Worm (Caenorhabditis elegans) whole organism, late embryonic: Measurements from ENCODE around the gene srbc-77.

Experiments used
- C08G9.2 ChIP-seq: sonication (generic microtip); optimal IDR thresholded peaks from 2 replicates; lab custom pipeline; 2016; ENCODE audit warnings: mild to moderate bottlenecking, missing genetic modification characterization, moderate library complexity, missing compliant biosample characterization
- F13H6.1 ChIP-seq: sonication (generic microtip); optimal IDR thresholded peaks from 2 replicates; lab custom pipeline; 2016; ENCODE audit warnings: missing genetic modification characterization, missing compliant biosample characterization
- K02D7.2 ChIP-seq: sonication (generic microtip); optimal IDR thresholded peaks from 2 replicates; lab custom pipeline; 2017; ENCODE audit warnings: mild to moderate bottlenecking, missing genetic modification characterization, missing compliant biosample characterization
- K09A11.1 ChIP-seq: sonication (generic microtip); optimal IDR thresholded peaks from 2 replicates; lab custom pipeline; 2017; ENCODE audit warnings: antibody characterized with exemption, mild to moderate bottlenecking, missing genetic modification characterization, missing compliant biosample characterization; ENCODE audit not compliant: insufficient read depth
- T23F11.4 ChIP-seq: fragments of 200-800 bp; sonication (Bioruptor generic); optimal IDR thresholded peaks from 2 replicates; lab custom pipeline; 2018; ENCODE audit warnings: mild to moderate bottlenecking, missing genetic modification characterization, missing compliant biosample characterization
- ahr-1 ChIP-seq: sonication (generic microtip); optimal IDR thresholded peaks from 2 replicates; lab custom pipeline; 2016; ENCODE audit warnings: missing genetic modification characterization, missing compliant biosample characterization
- ama-1 ChIP-seq: fragments of 150-350 bp; optimal IDR thresholded peaks from 2 replicates; lab custom pipeline; 2014
- ceh-14 ChIP-seq: sonication (generic microtip); optimal IDR thresholded peaks from 2 replicates; lab custom pipeline; 2016; ENCODE audit warnings: missing genotype, missing genetic modification characterization, missing compliant biosample characterization
- ceh-18 ChIP-seq: sonication (generic microtip); optimal IDR thresholded peaks from 2 replicates; lab custom pipeline; 2016; ENCODE audit warnings: missing genetic modification characterization, missing compliant biosample characterization
- ceh-19 ChIP-seq: fragments of 200-800 bp; sonication (Bioruptor generic); optimal IDR thresholded peaks from 2 replicates; lab custom pipeline; 2018; ENCODE audit warnings: mild to moderate bottlenecking, missing genetic modification characterization, missing compliant biosample characterization
- ceh-2 ChIP-seq: sonication (generic microtip); optimal IDR thresholded peaks from 2 replicates; lab custom pipeline; 2016; ENCODE audit warnings: missing genotype, missing genetic modification characterization, missing compliant biosample characterization
- ceh-22 ChIP-seq: sonication (generic microtip); optimal IDR thresholded peaks from 2 replicates; lab custom pipeline; 2017; ENCODE audit warnings: missing biosample characterization, missing genetic modification characterization
- ceh-24 ChIP-seq: sonication (generic microtip); optimal IDR thresholded peaks from 2 replicates; lab custom pipeline; 2016; ENCODE audit warnings: mild to moderate bottlenecking, missing genetic modification characterization, missing compliant biosample characterization
- ceh-34 ChIP-seq: sonication (generic microtip); optimal IDR thresholded peaks from 2 replicates; lab custom pipeline; 2016; ENCODE audit warnings: mild to moderate bottlenecking, missing genetic modification characterization, missing compliant biosample characterization
- ceh-48 ChIP-seq: sonication (generic microtip); optimal IDR thresholded peaks from 2 replicates; lab custom pipeline; 2016; ENCODE audit warnings: missing genetic modification characterization, inconsistent platforms, missing compliant biosample characterization
- ceh-6 ChIP-seq: fragments of 200-800 bp; sonication (Bioruptor generic); optimal IDR thresholded peaks from 2 replicates; lab custom pipeline; 2018; ENCODE audit warnings: mild to moderate bottlenecking, missing genetic modification characterization, missing compliant biosample characterization
- che-1 ChIP-seq: sonication (generic microtip); optimal IDR thresholded peaks from 2 replicates; lab custom pipeline; 2016; ENCODE audit warnings: mild to moderate bottlenecking, missing genetic modification characterization, missing compliant biosample characterization
- dmd-4 ChIP-seq: sonication (generic microtip); optimal IDR thresholded peaks from 2 replicates; lab custom pipeline; 2016; ENCODE audit warnings: borderline replicate concordance, missing genetic modification characterization, missing compliant biosample characterization
- dve-1 ChIP-seq: sonication (generic microtip); optimal IDR thresholded peaks from 2 replicates; lab custom pipeline; 2017; ENCODE audit warnings: antibody characterized with exemption, mild to moderate bottlenecking, missing genetic modification characterization, missing compliant biosample characterization
- elt-4 ChIP-seq: sonication (generic microtip); optimal IDR thresholded peaks from 2 replicates; lab custom pipeline; 2016; ENCODE audit warnings: missing genetic modification characterization, missing compliant biosample characterization
- fkh-10 ChIP-seq: fragments of 150-350 bp; optimal IDR thresholded peaks from 2 replicates; lab custom pipeline; 2014; ENCODE audit warnings: missing biosample characterization, missing genetic modification reagents, missing genetic modification characterization
- fkh-6 ChIP-seq: sonication (generic microtip); optimal IDR thresholded peaks from 2 replicates; lab custom pipeline; 2016; ENCODE audit warnings: missing genetic modification characterization, missing compliant biosample characterization
- hlh-13 ChIP-seq: fragments of 200-800 bp; sonication (Bioruptor generic); optimal IDR thresholded peaks from 2 replicates; lab custom pipeline; 2018; ENCODE audit warnings: mild to moderate bottlenecking, missing genetic modification characterization, missing compliant biosample characterization
- hlh-30 ChIP-seq: sonication (generic microtip); optimal IDR thresholded peaks from 2 replicates; lab custom pipeline; 2017; ENCODE audit warnings: antibody characterized with exemption, missing genetic modification characterization, missing compliant biosample characterization; ENCODE audit not compliant: insufficient read depth
- hlh-6 ChIP-seq: sonication (generic microtip); optimal IDR thresholded peaks from 2 replicates; lab custom pipeline; 2016; ENCODE audit warnings: missing genotype, missing genetic modification characterization, missing compliant biosample characterization
- lin-11 ChIP-seq: fragments of 200-800 bp; sonication (Bioruptor generic); optimal IDR thresholded peaks from 2 replicates; lab custom pipeline; 2018; ENCODE audit warnings: mild to moderate bottlenecking, missing genetic modification characterization, missing compliant biosample characterization
- madf-2 ChIP-seq: sonication (generic microtip); optimal IDR thresholded peaks from 2 replicates; lab custom pipeline; 2017; ENCODE audit warnings: missing genetic modification characterization, missing compliant biosample characterization
- mec-3 ChIP-seq: sonication (generic microtip); optimal IDR thresholded peaks from 2 replicates; lab custom pipeline; 2016; ENCODE audit warnings: borderline replicate concordance, missing genetic modification characterization, missing compliant biosample characterization
- nfya-1 ChIP-seq: sonication (generic microtip); optimal IDR thresholded peaks from 2 replicates; lab custom pipeline; 2017; ENCODE audit warnings: missing genetic modification characterization, mild to moderate bottlenecking, missing compliant biosample characterization, antibody characterized with exemption, moderate library complexity
- odd-2 ChIP-seq: sonication (generic microtip); optimal IDR thresholded peaks from 2 replicates; lab custom pipeline; 2017; ENCODE audit warnings: antibody characterized with exemption, mild to moderate bottlenecking, missing genetic modification characterization, missing compliant biosample characterization
- pag-3 ChIP-seq: sonication (generic microtip); optimal IDR thresholded peaks from 2 replicates; lab custom pipeline; 2016; ENCODE audit warnings: missing compliant biosample characterization, missing genetic modification characterization, borderline replicate concordance
- pat-9 ChIP-seq: fragments of 200-800 bp; sonication (Bioruptor generic); optimal IDR thresholded peaks from 2 replicates; lab custom pipeline; 2018; ENCODE audit warnings: mild to moderate bottlenecking, missing genetic modification characterization, moderate library complexity, missing compliant biosample characterization
- pax-1 ChIP-seq: fragments of 150-350 bp; optimal IDR thresholded peaks from 2 replicates; lab custom pipeline; 2014; ENCODE audit warnings: missing biosample characterization, missing genetic modification characterization
- pros-1 ChIP-seq: fragments of 150-350 bp; optimal IDR thresholded peaks from 2 replicates; lab custom pipeline; 2014; ENCODE audit warnings: missing biosample characterization, missing genetic modification reagents, missing genetic modification characterization
- ref-2 ChIP-seq: sonication (generic microtip); optimal IDR thresholded peaks from 2 replicates; lab custom pipeline; 2016; ENCODE audit warnings: missing genetic modification characterization, missing compliant biosample characterization
- rnt-1 ChIP-seq: sonication (generic microtip); optimal IDR thresholded peaks from 2 replicates; lab custom pipeline; 2016; ENCODE audit warnings: missing genetic modification characterization, missing compliant biosample characterization
- sox-2 ChIP-seq: fragments of 200-800 bp; sonication (Bioruptor generic); IDR thresholded peaks from 2 replicates; pipeline ENCODE4 v1.3.6; 2022; ENCODE audit warnings: missing genetic modification reagents, missing genetic modification characterization, missing compliant biosample characterization
- tbx-2 ChIP-seq: sonication (generic microtip); optimal IDR thresholded peaks from 2 replicates; lab custom pipeline; 2016; ENCODE audit warnings: missing genetic modification characterization, missing compliant biosample characterization
- unc-3 ChIP-seq, 2 experiments: fragments of 200-800 bp in 1 of 2; sonication (Bioruptor generic) in 1 of 2; sonication (generic microtip) in 1 of 2; conservative IDR thresholded peaks in 1 of 2; optimal IDR thresholded peaks in 1 of 2; 2 replicates each; pipeline versions ENCODE4 v1.3.6 to Lab custom; 2016 to 2022; ENCODE audit warnings: missing compliant biosample characterization in 2 of 2, missing genetic modification characterization in 2 of 2, missing genetic modification reagents in 1 of 2
- unc-42 ChIP-seq: sonication (generic microtip); optimal IDR thresholded peaks from 2 replicates; lab custom pipeline; 2016; ENCODE audit warnings: missing genotype, missing genetic modification characterization, missing compliant biosample characterization
- unc-55 ChIP-seq: sonication (generic microtip); optimal IDR thresholded peaks from 2 replicates; lab custom pipeline; 2017; ENCODE audit warnings: missing biosample characterization, missing genetic modification reagents, missing genetic modification characterization
- unc-86 ChIP-seq: sonication (generic microtip); optimal IDR thresholded peaks from 2 replicates; lab custom pipeline; 2016; ENCODE audit warnings: missing genetic modification characterization, missing compliant biosample characterization
- zip-5 ChIP-seq: sonication (generic microtip); optimal IDR thresholded peaks from 2 replicates; lab custom pipeline; 2016; ENCODE audit warnings: missing genetic modification characterization, missing compliant biosample characterization

The srbc-77 gene

DNA sequence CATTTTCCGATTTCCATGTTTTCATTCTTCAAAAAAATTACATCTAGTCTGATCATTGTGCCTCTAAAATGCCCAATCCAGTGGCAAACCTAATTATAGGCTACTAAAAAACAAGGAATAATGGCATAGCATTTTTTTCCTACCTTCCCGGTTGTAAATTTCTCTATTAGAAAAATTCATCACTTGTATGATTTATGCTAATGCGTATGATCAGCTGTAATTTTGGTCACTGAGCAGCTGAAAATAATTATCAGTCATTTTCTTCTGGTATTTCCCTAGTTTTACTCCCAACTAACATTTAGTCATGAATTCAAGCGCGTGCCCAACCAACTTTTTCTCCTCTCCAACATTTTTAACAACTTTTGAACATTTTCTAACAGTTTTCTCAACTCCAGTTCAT is 25.5 kb downstream of the srbc-77 start, which contains the start of gene srh-186:
srh-186 (plus strand) TSS at position 301 of the 400 bp plus-strand sequence.
- no peak for TF ChIP-seq hlh-13 (GFP tag; lab: Kevin White, UChicago)
- TF ChIP-seq ceh-19 (GFP tag; lab: Kevin White, UChicago), result no peak
- TF ChIP-seq pros-1, result no peak
- no peak for TF ChIP-seq ceh-22
- no peak for TF ChIP-seq ceh-24
- no peak for TF ChIP-seq zip-5
- TF ChIP-seq dve-1 (tag; lab: Kevin White, UChicago), result no peak
- no peak for TF ChIP-seq ceh-14 (tag; lab: Kevin White, UChicago)
- TF ChIP-seq unc-3 (GFP tag; conservative IDR thresholded peaks at IDR 0.05; lab: Robert Waterston, UW), result no peak
- TF ChIP-seq unc-3 (tag; optimal IDR thresholded peaks at IDR 0.05; lab: Kevin White, UChicago), result no peak
- no peak for TF ChIP-seq ama-1 (lab: Kevin White, UChicago)
- no peak for TF ChIP-seq fkh-10 (GFP tag; lab: Kevin White, UChicago)
- no peak for TF ChIP-seq odd-2
- TF ChIP-seq pax-1 (tag; lab: Kevin White, UChicago), result no peak
- no peak for TF ChIP-seq pag-3 (tag; lab: Kevin White, UChicago)
- no peak for TF ChIP-seq nfya-1 (tag; lab: Kevin White, UChicago)
- TF ChIP-seq tbx-2 (tag; lab: Kevin White, UChicago), result no peak
- TF ChIP-seq unc-42, result no peak
- TF ChIP-seq, all 69 proteins: peak for 0

- TF ChIP-seq ref-2 (tag; lab: Kevin White, UChicago) (no peak), fkh-6 (tag; lab: Kevin White, UChicago) (no peak), F13H6.1 (tag; lab: Kevin White, UChicago) (no peak), hlh-30 (tag; lab: Kevin White, UChicago) (no peak)
- TF ChIP-seq, all 69 proteins: peak for 0
Measured at ce11 chrV:15957098-15957497, 27.1 kb downstream of the srbc-77 start, which contains the start of gene F36G9.3. Gene F36G9.3 (plus strand): TSS chrV:15957398.

DNA sequence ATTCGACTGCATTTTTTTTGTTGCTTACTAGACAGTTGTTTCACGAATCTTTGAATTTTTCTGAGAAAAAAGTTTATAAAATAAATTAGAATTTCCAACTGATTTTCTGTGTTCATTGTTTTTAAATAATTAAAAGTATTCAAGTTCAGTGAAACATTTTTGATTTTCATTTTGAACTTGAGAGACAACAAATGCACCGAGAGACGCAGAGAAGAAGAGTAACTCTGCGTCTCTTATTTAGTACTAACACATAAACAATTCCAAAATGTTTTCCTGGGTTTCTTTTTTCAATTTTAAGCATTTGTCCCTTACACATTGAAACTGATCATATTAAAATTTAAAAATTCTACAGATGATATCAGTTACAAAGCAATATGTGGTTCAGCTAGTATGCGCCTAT is 29.5 kb downstream of the srbc-77 start:
- TF ChIP-seq pat-9 (tag; lab: Kevin White, UChicago) (no peak), pag-3 (tag; lab: Kevin White, UChicago) (no peak), che-1 (tag; lab: Kevin White, UChicago) (no peak), K09A11.1 (tag; lab: Kevin White, UChicago) (no peak), C08G9.2 (tag; lab: Kevin White, UChicago) (no peak), dmd-4 (tag; lab: Kevin White, UChicago) (no peak), zip-5 (no peak), unc-55 (GFP tag; lab: Kevin White, UChicago) (no peak), ceh-18 (tag; lab: Kevin White, UChicago) (no peak), nfya-1 (tag; lab: Kevin White, UChicago) (no peak), ceh-34 (no peak), sox-2 (GFP tag; lab: Robert Waterston, UW) (no peak), unc-42 (no peak), ceh-6 (GFP tag; lab: Kevin White, UChicago) (no peak), lin-11 (tag; lab: Kevin White, UChicago) (no peak), elt-4 (no peak), K02D7.2 (tag; lab: Kevin White, UChicago) (no peak), unc-86 (tag; lab: Kevin White, UChicago) (no peak)

ce11 chrV:15965114-15965513 is 35.1 kb downstream of the srbc-77 start, which contains the start of gene sri-2:
Gene sri-2 (minus strand): TSS chrV:15965214.
- TF ChIP-seq sox-2 (GFP tag; lab: Robert Waterston, UW) (no peak), T23F11.4 (GFP tag; lab: Kevin White, UChicago) (no peak), hlh-6 (tag; lab: Kevin White, UChicago) (no peak), mec-3 (tag; lab: Kevin White, UChicago) (no peak), madf-2 (tag; lab: Kevin White, UChicago) (no peak), ahr-1 (tag; lab: Kevin White, UChicago) (no peak), hlh-13 (GFP tag; lab: Kevin White, UChicago) (no peak), ceh-2 (tag; lab: Kevin White, UChicago) (no peak), pat-9 (tag; lab: Kevin White, UChicago) (no peak), rnt-1 (tag; lab: Kevin White, UChicago) (no peak), ceh-48 (no peak)
